Fruit fly (Drosophila melanogaster): ENCODE data around the gene ND-PDSW.

The ND-PDSW gene

dm6 chr2L:3444789-3445188, 21.2 kb upstream of the ND-PDSW start:
- TF ChIP-seq CTCF (optimal IDR thresholded peaks at IDR 0.05) = no peak
- TF ChIP-seq CG8478 (optimal IDR thresholded peaks at IDR 0.05) = no peak

- TF ChIP-seq CG8478 (optimal IDR thresholded peaks at IDR 0.05) (no peak), CTCF (optimal IDR thresholded peaks at IDR 0.05) (no peak)
Measured at dm6 chr2L:3445655-3446054, 20.3 kb upstream of the ND-PDSW start, which contains the start of gene CG2772. CG2772 (plus strand) TSS chr2L:3445992.

DNA sequence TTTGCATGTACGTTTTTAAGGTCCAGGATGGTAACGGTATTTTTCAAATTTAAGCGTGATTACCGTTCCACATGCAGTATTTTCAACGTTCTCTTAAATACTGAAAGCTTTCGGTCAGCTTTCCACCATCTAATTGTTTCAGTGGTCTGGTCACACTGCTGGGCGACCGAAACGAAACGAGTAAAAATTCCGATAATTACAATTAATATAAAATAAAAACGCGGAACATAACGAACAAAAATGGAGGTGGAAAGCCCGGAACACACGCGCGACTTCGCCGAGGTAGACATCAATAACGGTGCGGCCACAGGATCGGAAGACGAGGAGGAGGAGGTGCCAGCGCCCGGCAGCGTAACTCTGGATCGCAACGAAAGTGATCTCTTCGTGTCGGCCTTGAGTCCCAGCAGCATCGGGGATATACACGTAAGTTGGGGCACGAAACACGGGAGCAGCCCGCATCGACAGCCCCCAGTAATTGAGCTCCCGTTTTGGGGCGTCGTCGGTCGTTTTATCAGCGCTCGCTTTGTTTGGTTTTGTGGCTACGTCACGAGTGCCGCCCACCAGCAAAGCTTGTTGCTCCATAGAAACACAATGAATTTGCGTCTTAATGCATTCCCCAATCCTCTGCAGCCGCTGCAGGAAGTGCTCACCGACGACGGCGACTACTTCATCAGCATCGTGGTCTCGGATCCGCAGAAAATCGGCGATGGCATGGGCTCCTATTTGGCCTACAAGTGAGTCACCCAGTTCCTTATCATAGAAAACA, 16.2 kb upstream of the ND-PDSW start, which contains the start of gene Snx1:
Gene Snx1 (plus strand): TSS at position 129 of the 766 bp plus-strand sequence.
- TF ChIP-seq CTCF (optimal IDR thresholded peaks at IDR 0.05) = no peak
- TF ChIP-seq CG8478 (optimal IDR thresholded peaks at IDR 0.05) = no peak

DNA sequence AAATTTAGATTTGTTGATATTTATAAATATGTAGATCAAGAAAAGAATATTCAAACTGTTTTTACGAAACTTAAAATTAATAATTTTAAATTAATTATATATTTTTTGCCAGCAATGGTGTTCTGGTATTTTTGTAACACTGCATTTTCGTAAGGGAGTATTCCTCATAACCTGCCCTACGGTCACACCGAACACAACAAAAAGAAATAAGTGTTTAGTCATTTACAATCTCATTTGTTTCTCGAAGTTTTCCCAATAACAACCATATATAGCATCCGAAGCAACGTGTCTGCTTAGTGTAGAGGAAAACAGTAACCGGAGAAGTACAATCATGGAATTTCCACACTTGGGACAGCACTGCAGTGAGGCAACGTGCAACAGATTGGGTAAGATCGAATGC, 13.7 kb upstream of the ND-PDSW start, which contains the start of gene CG12795:
Gene CG12795 (plus strand): TSS at position 181 of the 400 bp plus-strand sequence.
- TF ChIP-seq CTCF (optimal IDR thresholded peaks at IDR 0.05) (no peak), CG8478 (optimal IDR thresholded peaks at IDR 0.05) (no peak)

DNA sequence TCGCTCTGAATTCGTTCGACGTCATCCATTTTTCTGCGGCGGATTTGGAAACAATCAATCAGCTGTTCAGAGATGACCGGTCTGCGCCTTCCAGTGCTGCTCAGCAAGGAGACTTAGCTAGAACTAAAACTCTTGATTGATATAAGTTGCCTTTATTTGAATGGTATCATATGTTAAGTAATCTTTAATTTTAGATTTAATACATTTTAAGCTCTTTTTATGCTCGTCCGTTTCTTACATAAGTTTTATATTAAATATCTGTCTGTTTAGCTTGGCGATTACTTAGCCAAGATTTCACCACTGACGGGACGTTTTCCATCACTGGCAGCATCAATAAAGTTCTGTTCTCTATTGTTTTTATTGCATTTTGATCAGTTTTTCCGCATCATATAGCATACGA, 8.9 kb upstream of the ND-PDSW start, which contains the start of the genes Cog3 and Sec5:
Gene Cog3 (minus strand): TSS at position 58 of the 400 bp plus-strand sequence.
Gene Sec5 (plus strand): TSS at position 296 of the 400 bp plus-strand sequence.
- TF ChIP-seq CG8478 (optimal IDR thresholded peaks at IDR 0.05) = no peak
- no peak for TF ChIP-seq CTCF (optimal IDR thresholded peaks at IDR 0.05)

DNA sequence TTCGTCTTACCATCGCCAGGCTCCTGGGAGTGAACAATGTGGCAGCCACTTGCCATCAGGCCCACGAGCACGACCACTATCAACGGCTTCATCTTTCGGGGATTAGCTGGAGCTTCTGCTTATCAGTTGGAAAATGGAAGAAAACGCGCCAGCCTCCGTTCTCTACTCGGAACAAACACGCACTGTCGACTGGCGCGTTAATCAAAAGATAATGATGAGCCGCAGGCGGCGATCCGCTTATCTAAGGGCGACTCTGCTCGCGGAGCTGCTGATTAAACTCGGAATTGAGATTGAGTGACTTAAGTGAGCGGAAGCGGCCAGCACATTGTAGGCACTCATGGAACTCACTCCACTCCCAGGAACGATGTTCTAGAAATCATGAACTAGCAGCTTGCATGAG, 4.2 kb upstream of the ND-PDSW start, which contains the start of gene CG3246:
Gene CG3246 (minus strand): TSS at position 193 of the 400 bp plus-strand sequence.
- TF ChIP-seq CTCF (optimal IDR thresholded peaks at IDR 0.05) = no peak
- TF ChIP-seq CG8478 (optimal IDR thresholded peaks at IDR 0.05) = no peak

DNA sequence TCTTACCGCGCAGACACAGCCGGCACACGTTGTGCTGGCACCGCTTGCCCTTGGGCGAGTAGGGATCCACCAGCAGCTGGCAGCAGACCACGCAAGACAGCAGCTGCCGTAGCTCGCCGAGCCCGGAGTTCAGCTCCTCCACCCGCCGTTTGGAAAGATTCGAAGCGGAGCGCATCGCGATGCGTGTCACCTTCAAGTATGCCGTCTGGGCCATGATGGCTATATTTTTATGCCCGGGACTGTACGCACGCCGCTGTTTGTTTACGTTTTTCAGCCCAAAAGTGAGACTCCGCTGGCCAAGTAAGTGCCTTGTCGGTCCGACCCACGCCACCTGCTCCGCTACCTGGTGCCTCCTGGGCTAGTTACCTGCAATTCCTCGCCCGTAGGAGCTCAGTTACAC, 531 bp upstream of the ND-PDSW start:
- TF ChIP-seq CG8478 (optimal IDR thresholded peaks at IDR 0.05) (no peak), CTCF (optimal IDR thresholded peaks at IDR 0.05) (no peak)

dm6 chr2L:3466846-3467245, 889 bp downstream of the ND-PDSW start:
- TF ChIP-seq CG8478 (optimal IDR thresholded peaks at IDR 0.05) = no peak
- no peak for TF ChIP-seq CTCF (optimal IDR thresholded peaks at IDR 0.05)

DNA sequence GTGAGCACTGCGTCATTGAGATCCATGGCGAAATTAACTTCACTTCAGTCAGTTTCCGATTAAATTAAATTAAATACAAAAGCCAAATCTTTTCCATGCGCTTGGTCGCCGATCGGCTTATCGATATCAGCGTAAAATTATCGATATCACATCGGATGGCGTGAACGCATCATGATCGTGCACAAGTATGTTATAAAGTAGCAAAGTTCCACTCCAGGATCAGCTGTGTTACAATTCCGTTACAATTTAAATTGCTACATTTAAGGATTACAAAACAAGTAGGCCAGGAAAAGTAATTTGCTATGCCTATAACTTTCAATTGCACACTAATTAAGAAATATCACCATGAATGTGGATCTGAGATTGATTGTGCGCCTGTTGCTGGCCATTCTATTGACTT, 3.9 kb downstream of the ND-PDSW start, which contains the start of the genes Pif1 and CG31776:
Gene Pif1 (minus strand): TSS at position 136 of the 400 bp plus-strand sequence.
Gene CG31776 (plus strand): TSS at position 314 of the 400 bp plus-strand sequence.
- TF ChIP-seq CTCF (optimal IDR thresholded peaks at IDR 0.05) = peak; percentile 60 to 66
- TF ChIP-seq CG8478 (optimal IDR thresholded peaks at IDR 0.05) = no peak

DNA sequence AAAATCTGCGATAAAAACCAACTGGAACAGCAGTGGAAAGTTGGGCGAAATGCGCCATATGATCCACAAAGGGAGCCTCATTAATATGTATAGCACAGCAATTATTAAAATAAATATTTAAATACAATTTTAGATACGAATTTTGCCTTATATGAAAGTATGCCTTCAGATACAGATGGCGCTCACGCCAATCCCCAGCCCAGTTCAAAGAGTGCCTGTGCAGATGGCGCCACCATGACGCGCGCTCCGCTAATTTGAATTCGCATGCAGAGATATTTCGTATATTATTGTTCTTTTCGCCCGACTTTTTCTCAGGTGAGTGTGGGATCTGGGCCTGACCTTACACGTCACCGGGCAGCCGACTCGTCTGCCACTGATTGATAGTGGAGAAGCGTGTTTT, 6.3 kb downstream of the ND-PDSW start, which contains the start of gene Pgant4:
Gene Pgant4 (plus strand): TSS at position 362 of the 400 bp plus-strand sequence.
- TF ChIP-seq CG8478 (optimal IDR thresholded peaks at IDR 0.05) (no peak), CTCF (optimal IDR thresholded peaks at IDR 0.05) (peak; percentile 89 to 95)

- TF ChIP-seq CTCF (optimal IDR thresholded peaks at IDR 0.05) = no peak
- TF ChIP-seq CG8478 (optimal IDR thresholded peaks at IDR 0.05) = no peak
Measured at dm6 chr2L:3475168-3475567, 9.2 kb downstream of the ND-PDSW start.

DNA sequence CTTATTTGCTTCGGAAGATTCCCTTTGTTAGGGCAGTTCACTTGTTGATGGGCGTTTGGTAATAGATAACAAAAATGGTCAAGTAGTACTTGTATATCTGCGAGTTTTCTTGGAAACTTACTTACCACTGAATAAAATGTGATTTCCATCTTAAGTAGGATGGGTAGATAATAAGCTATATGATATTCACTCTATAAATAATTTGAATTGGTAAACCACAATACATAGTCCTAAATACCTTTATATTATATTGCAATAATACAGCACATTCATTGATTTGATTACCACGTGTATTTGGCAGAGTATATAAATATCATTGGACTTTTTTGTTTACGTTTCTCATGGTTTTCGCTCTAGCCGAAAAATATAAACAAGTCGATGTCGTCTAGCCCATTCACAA, 10.0 kb downstream of the ND-PDSW start:
- TF ChIP-seq CTCF (optimal IDR thresholded peaks at IDR 0.05) = no peak
- no peak for TF ChIP-seq CG8478 (optimal IDR thresholded peaks at IDR 0.05)

dm6 chr2L:3476399-3477056, 10.6 kb downstream of the ND-PDSW start:
- TF ChIP-seq CTCF (optimal IDR thresholded peaks at IDR 0.05) (no peak), CG8478 (optimal IDR thresholded peaks at IDR 0.05) (no peak)

DNA sequence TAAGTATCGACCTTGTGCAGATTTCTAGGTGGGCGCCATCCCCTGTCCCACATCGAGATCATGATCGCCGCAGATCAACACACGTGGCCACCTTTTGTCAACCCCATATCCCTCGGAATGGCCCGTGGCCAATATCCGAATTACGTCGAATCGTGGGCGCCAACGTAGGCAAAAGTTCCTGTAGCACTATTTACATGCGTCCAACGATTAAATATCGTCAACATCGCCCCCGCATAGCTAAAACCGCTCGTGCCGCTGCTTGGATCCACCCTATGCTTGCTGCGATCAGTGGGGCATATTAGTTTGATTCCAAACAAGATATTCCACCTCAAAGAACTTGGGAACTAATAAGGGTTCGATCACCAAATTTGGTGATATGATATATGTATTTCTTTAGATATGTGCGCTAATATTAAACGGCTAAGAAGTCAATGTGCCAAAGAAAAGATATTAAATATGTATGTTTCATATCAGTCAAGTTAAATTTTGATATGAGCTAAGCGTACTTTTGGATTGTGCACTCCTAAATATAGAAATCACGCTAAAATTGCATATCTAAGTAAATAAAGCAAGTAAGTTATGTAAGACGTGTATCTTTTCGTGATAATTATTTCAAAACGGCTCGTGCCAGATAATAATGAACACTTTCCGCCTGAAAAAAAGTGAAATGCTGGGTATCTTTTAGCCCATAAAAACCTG, 11.2 kb downstream of the ND-PDSW start:
- no peak for TF ChIP-seq CG8478 (optimal IDR thresholded peaks at IDR 0.05)
- no peak for TF ChIP-seq CTCF (optimal IDR thresholded peaks at IDR 0.05)
